Fruit fly (Drosophila melanogaster) whole organism, prepupa: Measurements from ENCODE around the gene cac.
A peak's percentile ranks its signal among the peaks of the same experiment; 100 is the strongest.

Experiments used
- Blimp-1 ChIP-seq: fragments of 200-800 bp; sonication (Bioruptor generic); optimal IDR thresholded peaks from 3 replicates; lab custom pipeline; 2017; ENCODE audit warnings: missing biosample characterization, missing genetic modification characterization, mild to moderate bottlenecking, moderate library complexity, missing genetic modification reagents
- CG10631 ChIP-seq: fragments of 200-800 bp; sonication (Bioruptor generic); optimal IDR thresholded peaks from 2 replicates; lab custom pipeline; 2016; ENCODE audit warnings: missing biosample characterization, missing genetic modification characterization
- CG10669 ChIP-seq: fragments of 200-800 bp; sonication (Bioruptor generic); optimal IDR thresholded peaks from 3 replicates; lab custom pipeline; 2018; ENCODE audit warnings: missing biosample characterization, mild to moderate bottlenecking, missing genetic modification characterization, moderate library complexity
- CG11294 ChIP-seq: fragments of 200-800 bp; sonication (Bioruptor generic); IDR thresholded peaks from 2 replicates; pipeline ENCODE4 v1.3.6; 2022; ENCODE audit warnings: missing biosample characterization, missing genetic modification characterization
- CG11762 ChIP-seq: fragments of 200-800 bp; sonication (Bioruptor generic); optimal IDR thresholded peaks from 3 replicates; lab custom pipeline; 2016; ENCODE audit warnings: missing biosample characterization, missing genetic modification characterization; ENCODE audit not compliant: insufficient read depth
- CG11902 ChIP-seq: fragments of 200-800 bp; sonication (Bioruptor generic); optimal IDR thresholded peaks from 3 replicates; lab custom pipeline; 2016; ENCODE audit warnings: missing biosample characterization, missing genetic modification characterization
- CG15336 ChIP-seq: fragments of 200-800 bp; sonication (Bioruptor generic); IDR thresholded peaks from 2 replicates; pipeline ENCODE4 v1.3.6; 2022; ENCODE audit warnings: missing biosample characterization, missing genetic modification characterization
- CG1621 ChIP-seq: fragments of 200-800 bp; sonication (Bioruptor generic); optimal IDR thresholded peaks from 3 replicates; lab custom pipeline; 2018; ENCODE audit warnings: missing biosample characterization, mild to moderate bottlenecking, missing genetic modification characterization
- CG16779 ChIP-seq: fragments of 200-800 bp; sonication (Bioruptor generic); optimal IDR thresholded peaks from 3 replicates; lab custom pipeline; 2017; ENCODE audit warnings: missing biosample characterization, mild to moderate bottlenecking, missing genetic modification characterization
- CG3032 ChIP-seq: fragments of 200-800 bp; optimal IDR thresholded peaks from 2 replicates; lab custom pipeline; 2019; ENCODE audit warnings: missing biosample characterization, mild to moderate bottlenecking, missing genetic modification characterization, moderate library complexity
- CG31627 ChIP-seq: fragments of 200-800 bp; sonication (Bioruptor generic); optimal IDR thresholded peaks from 3 replicates; lab custom pipeline; 2016; ENCODE audit warnings: missing biosample characterization, missing genetic modification characterization
- CG32006 ChIP-seq: fragments of 200-800 bp; sonication (Bioruptor generic); optimal IDR thresholded peaks from 3 replicates; lab custom pipeline; 2017; ENCODE audit warnings: missing biosample characterization, mild to moderate bottlenecking, missing genetic modification characterization
- CG34406 ChIP-seq: fragments of 200-800 bp; sonication (Bioruptor generic); optimal IDR thresholded peaks from 3 replicates; lab custom pipeline; 2016; ENCODE audit warnings: missing biosample characterization, missing genetic modification characterization
- CG3919 ChIP-seq: fragments of 200-800 bp; sonication (Bioruptor generic); optimal IDR thresholded peaks from 3 replicates; lab custom pipeline; 2016; ENCODE audit warnings: missing biosample characterization, missing genetic modification characterization
- CG4318 ChIP-seq: fragments of 200-800 bp; sonication (Bioruptor generic); optimal IDR thresholded peaks from 3 replicates; lab custom pipeline; 2017; ENCODE audit warnings: missing biosample characterization, mild to moderate bottlenecking, missing genetic modification characterization
- CG6163 ChIP-seq: fragments of 200-800 bp; sonication (Bioruptor generic); IDR thresholded peaks from 3 replicates; pipeline ENCODE4 v1.3.6; 2022; ENCODE audit warnings: missing biosample characterization, missing genetic modification characterization
- CG6276 ChIP-seq: fragments of 200-800 bp; sonication (Bioruptor generic); optimal IDR thresholded peaks from 2 replicates; lab custom pipeline; 2017; ENCODE audit warnings: missing biosample characterization, mild to moderate bottlenecking, missing genetic modification characterization
- CG6792 ChIP-seq: fragments of 200-800 bp; sonication (Bioruptor generic); optimal IDR thresholded peaks from 3 replicates; lab custom pipeline; 2016; ENCODE audit warnings: missing biosample characterization, missing genetic modification characterization
- CG6854 ChIP-seq: fragments of 200-800 bp; sonication (Bioruptor generic); optimal IDR thresholded peaks from 2 replicates; lab custom pipeline; 2017; ENCODE audit warnings: missing biosample characterization, mild to moderate bottlenecking, missing genetic modification characterization
- CG7368 ChIP-seq: fragments of 200-800 bp; sonication (Bioruptor generic); optimal IDR thresholded peaks from 3 replicates; lab custom pipeline; 2016; ENCODE audit warnings: missing biosample characterization, missing genetic modification characterization
- CG8119 ChIP-seq: fragments of 200-800 bp; sonication (Bioruptor generic); IDR thresholded peaks from 3 replicates; pipeline ENCODE4 v1.3.6; 2022; ENCODE audit warnings: missing biosample characterization, missing genetic modification characterization
- CG8319 ChIP-seq: fragments of 200-800 bp; sonication (Bioruptor generic); optimal IDR thresholded peaks from 3 replicates; lab custom pipeline; 2016; ENCODE audit warnings: missing biosample characterization, missing genetic modification characterization
- CG8632 ChIP-seq: fragments of 200-800 bp; sonication (Bioruptor generic); optimal IDR thresholded peaks from 3 replicates; lab custom pipeline; 2016; ENCODE audit warnings: missing biosample characterization, missing genetic modification characterization
- CG9139 ChIP-seq: fragments of 200-800 bp; sonication (Bioruptor generic); optimal IDR thresholded peaks from 3 replicates; lab custom pipeline; 2017; ENCODE audit warnings: missing biosample characterization, mild to moderate bottlenecking, missing genetic modification characterization
- Eip75B ChIP-seq: fragments of 200-800 bp; sonication (Bioruptor generic); optimal IDR thresholded peaks from 3 replicates; lab custom pipeline; 2016; ENCODE audit warnings: missing biosample characterization, missing genetic modification characterization
- Eip78C ChIP-seq: fragments of 200-800 bp; sonication (Bioruptor generic); peaks from one replicate; lab custom pipeline; 2016; ENCODE audit warnings: missing biosample characterization, missing genetic modification characterization
- Eip93F ChIP-seq: fragments of 200-800 bp; sonication (Bioruptor generic); optimal IDR thresholded peaks from 2 replicates; lab custom pipeline; 2016; ENCODE audit warnings: missing biosample characterization, mild to moderate bottlenecking, missing genetic modification characterization
- Ets21C ChIP-seq: fragments of 200-800 bp; sonication (Bioruptor generic); optimal IDR thresholded peaks from 3 replicates; lab custom pipeline; 2016; ENCODE audit warnings: missing biosample characterization, missing genetic modification characterization
- Ets96B ChIP-seq: fragments of 200-800 bp; optimal IDR thresholded peaks from 2 replicates; lab custom pipeline; 2019; ENCODE audit warnings: missing biosample characterization, mild to moderate bottlenecking, missing genetic modification characterization, moderate library complexity
- Gug ChIP-seq: fragments of 200-800 bp; sonication (Bioruptor generic); IDR thresholded peaks from 2 replicates; pipeline ENCODE4 v1.3.6; 2022; ENCODE audit warnings: missing biosample characterization, missing genetic modification characterization
- Hr38 ChIP-seq: sonication (Bioruptor generic); optimal IDR thresholded peaks from 2 replicates; lab custom pipeline; 2016; ENCODE audit warnings: missing biosample characterization, missing genetic modification characterization
- Hr39 ChIP-seq: fragments of 200-800 bp; sonication (Bioruptor generic); optimal IDR thresholded peaks from 2 replicates; lab custom pipeline; 2016; ENCODE audit warnings: missing biosample characterization, missing genetic modification characterization
- Lpt ChIP-seq: fragments of 200-800 bp; sonication (Bioruptor generic); optimal IDR thresholded peaks from 3 replicates; lab custom pipeline; 2016; ENCODE audit warnings: missing biosample characterization, missing genetic modification characterization
- Met ChIP-seq: fragments of 200-800 bp; sonication (Bioruptor generic); optimal IDR thresholded peaks from 3 replicates; lab custom pipeline; 2016; ENCODE audit warnings: missing biosample characterization, missing genetic modification characterization
- Smox ChIP-seq: fragments of 200-800 bp; sonication (Bioruptor generic); optimal IDR thresholded peaks from 3 replicates; lab custom pipeline; 2016; ENCODE audit warnings: missing biosample characterization, missing genetic modification characterization
- Sox102F ChIP-seq: fragments of 200-800 bp; sonication (Bioruptor generic); optimal IDR thresholded peaks from 2 replicates; lab custom pipeline; 2016; ENCODE audit warnings: missing biosample characterization, mild to moderate bottlenecking, missing genetic modification characterization
- Sox14 ChIP-seq: fragments of 200-800 bp; sonication (Bioruptor generic); optimal IDR thresholded peaks from 3 replicates; lab custom pipeline; 2016; ENCODE audit warnings: missing biosample characterization, missing genetic modification characterization
- acj6 ChIP-seq: fragments of 200-800 bp; sonication (Bioruptor generic); optimal IDR thresholded peaks from 3 replicates; lab custom pipeline; 2016; ENCODE audit warnings: missing biosample characterization, missing genetic modification characterization
- cyc ChIP-seq: fragments of 200-800 bp; sonication (Bioruptor generic); optimal IDR thresholded peaks from 3 replicates; lab custom pipeline; 2016; ENCODE audit warnings: missing biosample characterization, missing genetic modification characterization
- dac ChIP-seq: fragments of 200-800 bp; sonication (Bioruptor generic); optimal IDR thresholded peaks from 2 replicates; lab custom pipeline; 2017; ENCODE audit warnings: missing biosample characterization, mild to moderate bottlenecking, missing genetic modification characterization
- dsx ChIP-seq: fragments of 200-800 bp; optimal IDR thresholded peaks from 3 replicates; lab custom pipeline; 2019; ENCODE audit warnings: missing biosample characterization, mild to moderate bottlenecking, missing genetic modification characterization, moderate library complexity; ENCODE audit not compliant: poor library complexity, severe bottlenecking
- eg ChIP-seq: fragments of 200-800 bp; sonication (Bioruptor generic); IDR thresholded peaks from 3 replicates; pipeline ENCODE4 v1.3.6; 2022; ENCODE audit warnings: missing biosample characterization, missing genetic modification characterization
- esn ChIP-seq: fragments of 200-800 bp; sonication (Bioruptor generic); optimal IDR thresholded peaks from 2 replicates; lab custom pipeline; 2016; ENCODE audit warnings: missing biosample characterization, mild to moderate bottlenecking, missing genetic modification characterization, moderate library complexity
- fd59A ChIP-seq: fragments of 200-800 bp; sonication (Bioruptor generic); optimal IDR thresholded peaks from 2 replicates; lab custom pipeline; 2017; ENCODE audit warnings: missing biosample characterization, mild to moderate bottlenecking, missing genetic modification characterization, missing genetic modification reagents
- fkh ChIP-seq: fragments of 200-800 bp; sonication (Bioruptor generic); optimal IDR thresholded peaks from 3 replicates; lab custom pipeline; 2017; ENCODE audit warnings: missing biosample characterization, mild to moderate bottlenecking, missing genetic modification characterization, moderate library complexity
- lz ChIP-seq: fragments of 200-800 bp; sonication (Bioruptor generic); optimal IDR thresholded peaks from 3 replicates; lab custom pipeline; 2016; ENCODE audit warnings: missing biosample characterization, missing genetic modification characterization
- net ChIP-seq: fragments of 200-800 bp; sonication (Bioruptor generic); optimal IDR thresholded peaks from 3 replicates; lab custom pipeline; 2016; ENCODE audit warnings: missing biosample characterization, missing genetic modification characterization
- pdm3 ChIP-seq: fragments of 200-800 bp; sonication (Bioruptor generic); optimal IDR thresholded peaks from 3 replicates; lab custom pipeline; 2016; ENCODE audit warnings: missing biosample characterization, missing genetic modification characterization
- spab ChIP-seq: fragments of 200-800 bp; sonication (Bioruptor generic); optimal IDR thresholded peaks from 2 replicates; lab custom pipeline; 2017; ENCODE audit warnings: missing biosample characterization, mild to moderate bottlenecking, missing genetic modification characterization, missing genetic modification reagents
- ss ChIP-seq, 2 experiments: fragments of 200-800 bp; sonication (Bioruptor generic); optimal IDR thresholded peaks; 2 replicates in 1 of 2; 3 replicates in 1 of 2; lab custom pipeline; 2017 to 2018; ENCODE audit warnings: mild to moderate bottlenecking in 2 of 2, missing biosample characterization in 2 of 2, missing genetic modification characterization in 2 of 2, moderate library complexity in 1 of 2
- topi ChIP-seq: fragments of 200-800 bp; sonication (Bioruptor generic); optimal IDR thresholded peaks from 3 replicates; lab custom pipeline; 2016; ENCODE audit warnings: missing biosample characterization, missing genetic modification characterization
- vri ChIP-seq: fragments of 200-800 bp; sonication (Bioruptor generic); optimal IDR thresholded peaks from 3 replicates; lab custom pipeline; 2016; ENCODE audit warnings: missing biosample characterization, mild to moderate bottlenecking, missing genetic modification characterization

The cac gene

dm6 chrX:11915154-11915593 is 69.7 kb downstream of the cac start:
- TF ChIP-seq CG10631 (GFP tag; lab: Kevin White, UChicago) (peak; percentile 86), Lpt (GFP tag; lab: Kevin White, UChicago) (peak; percentile 74), lz (GFP tag; lab: Kevin White, UChicago) (peak; percentile 75), esn (peak; percentile 84), CG3032 (tag; lab: Kevin White, UChicago) (peak; percentile 93), Gug (peak; percentile 86), CG8632 (GFP tag; lab: Kevin White, UChicago) (peak; percentile 85), CG15336 (GFP tag; lab: Robert Waterston, UW) (peak; percentile 93), CG8319 (GFP tag; lab: Kevin White, UChicago) (peak; percentile 57), Sox102F (GFP tag; lab: Kevin White, UChicago) (peak; percentile 68), CG16779 (peak; percentile 78), dac (GFP tag; lab: Kevin White, UChicago) (peak; percentile 89), Eip78C (peak; percentile 94), Eip75B (GFP tag; lab: Kevin White, UChicago) (peak; percentile 68), fd59A (GFP tag; lab: Kevin White, UChicago) (peak; percentile 83), Blimp-1 (peak; percentile 79), CG8119 (GFP tag; lab: Robert Waterston, UW) (peak; percentile 95), fkh (GFP tag; lab: Kevin White, UChicago) (peak; percentile 53), CG6854 (GFP tag; lab: Kevin White, UChicago) (peak; percentile 92), spab (GFP tag; lab: Kevin White, UChicago) (peak; percentile 82), vri (peak; percentile 47), pdm3 (GFP tag; lab: Kevin White, UChicago) (peak; percentile 68), CG4318 (GFP tag; lab: Kevin White, UChicago) (peak; percentile 94), Eip93F (GFP tag; lab: Kevin White, UChicago) (no peak), CG31627 (GFP tag; lab: Kevin White, UChicago) (peak; percentile 47), Hr38 (GFP tag; lab: Kevin White, UChicago) (no peak), CG3919 (GFP tag; lab: Kevin White, UChicago) (peak; percentile 81), eg (peak; percentile 88), ss (GFP tag; optimal IDR thresholded peaks at IDR 0.05; lab: Kevin White, UChicago) (peak; percentile 93), CG34406 (GFP tag; lab: Kevin White, UChicago) (peak; percentile 88), Smox (GFP tag; lab: Kevin White, UChicago) (peak; percentile 75), Sox14 (GFP tag; lab: Kevin White, UChicago) (peak; percentile 56), cyc (GFP tag; lab: Kevin White, UChicago) (peak; percentile 55), CG7368 (GFP tag; lab: Kevin White, UChicago) (peak; percentile 61), CG10669 (GFP tag; lab: Kevin White, UChicago) (peak; percentile 86), Met (GFP tag; lab: Kevin White, UChicago) (peak; percentile 72), dsx (GFP tag; lab: Kevin White, UChicago) (peak; percentile 89), CG6276 (GFP tag; lab: Kevin White, UChicago) (peak; percentile 94), CG32006 (GFP tag; lab: Kevin White, UChicago) (peak; percentile 96), CG1621 (peak; percentile 81), CG9139 (GFP tag; lab: Kevin White, UChicago) (peak; percentile 73), CG6792 (GFP tag; lab: Kevin White, UChicago) (peak; percentile 82), Ets96B (tag; lab: Kevin White, UChicago) (peak; percentile 89), topi (GFP tag; lab: Kevin White, UChicago) (peak; percentile 77), net (GFP tag; lab: Kevin White, UChicago) (peak; percentile 80), CG11902 (peak; percentile 53), acj6 (peak; percentile 82), CG11762 (peak; percentile 74), CG11294 (GFP tag; lab: Robert Waterston, UW) (peak; percentile 55), Hr39 (GFP tag; lab: Kevin White, UChicago) (peak; percentile 59), CG6163 (GFP tag; lab: Robert Waterston, UW) (peak; percentile 80), Ets21C (GFP tag; lab: Kevin White, UChicago) (peak; percentile 44)
